Fruit fly (Drosophila melanogaster) whole organism, embryonic: ENCODE data around the gene CG32032.

Experiments used
- B-H1 ChIP-seq: fragments of 200-800 bp; sonication (Bioruptor generic); IDR thresholded peaks from 3 replicates; pipeline ENCODE4 v1.3.6; 2022; ENCODE audit warnings: missing biosample characterization, missing genetic modification characterization
- Bgb ChIP-seq: fragments of 200-800 bp; sonication (Bioruptor generic); IDR thresholded peaks from 2 replicates; pipeline ENCODE4 v1.3.6; 2022; ENCODE audit warnings: missing biosample characterization, missing genetic modification characterization; ENCODE audit not compliant: partially characterized antibody
- Blimp-1 ChIP-seq: fragments of 200-800 bp; sonication (Bioruptor generic); optimal IDR thresholded peaks from 3 replicates; lab custom pipeline; 2018; ENCODE audit warnings: missing biosample characterization, missing genetic modification characterization, mild to moderate bottlenecking, moderate library complexity, missing genetic modification reagents
- Bteb2 ChIP-seq: fragments of 200-800 bp; sonication (Bioruptor generic); optimal IDR thresholded peaks from 2 replicates; lab custom pipeline; 2016; ENCODE audit warnings: missing biosample characterization, missing genetic modification characterization
- CG10209 ChIP-seq: fragments of 200-800 bp; sonication (Bioruptor generic); optimal IDR thresholded peaks from 3 replicates; lab custom pipeline; 2017; ENCODE audit warnings: missing biosample characterization, mild to moderate bottlenecking, missing genetic modification characterization, missing genetic modification reagents
- CG11247 ChIP-seq: fragments of 200-800 bp; sonication (Bioruptor generic); IDR thresholded peaks from 2 replicates; pipeline ENCODE4 v1.3.6; 2022; ENCODE audit warnings: missing biosample characterization, missing genetic modification characterization
- CG11456 ChIP-seq: fragments of 200-800 bp; sonication (Bioruptor generic); IDR thresholded peaks from 3 replicates; pipeline ENCODE4 v1.3.6; 2022; ENCODE audit warnings: missing biosample characterization, missing genetic modification characterization
- CG12155 ChIP-seq: fragments of 200-800 bp; sonication (Bioruptor generic); optimal IDR thresholded peaks from 3 replicates; lab custom pipeline; 2016; ENCODE audit warnings: missing biosample characterization, missing genetic modification characterization
- CG13287 ChIP-seq: fragments of 200-800 bp; sonication (Bioruptor generic); IDR thresholded peaks from 2 replicates; pipeline ENCODE4 v1.3.6; 2022; ENCODE audit warnings: missing biosample characterization, missing genetic modification characterization; ENCODE audit not compliant: partially characterized antibody
- CG13775 ChIP-seq: fragments of 200-800 bp; sonication (Bioruptor generic); optimal IDR thresholded peaks from 3 replicates; lab custom pipeline; 2017; ENCODE audit warnings: missing biosample characterization, mild to moderate bottlenecking, missing genetic modification characterization
- CG15514 ChIP-seq: fragments of 200-800 bp; sonication (Bioruptor generic); optimal IDR thresholded peaks from 3 replicates; lab custom pipeline; 2017; ENCODE audit warnings: missing biosample characterization, missing genetic modification characterization, mild to moderate bottlenecking, moderate library complexity, missing genetic modification reagents
- CG17612 ChIP-seq: fragments of 200-800 bp; sonication (Bioruptor generic); IDR thresholded peaks from 2 replicates; pipeline ENCODE4 v1.3.6; 2022; ENCODE audit warnings: missing biosample characterization, missing genetic modification characterization
- CG1832 ChIP-seq: fragments of 200-800 bp; sonication (Bioruptor generic); optimal IDR thresholded peaks from 2 replicates; lab custom pipeline; 2017; ENCODE audit warnings: missing biosample characterization, mild to moderate bottlenecking, missing genetic modification characterization, inconsistent platforms
- CG18619 ChIP-seq: fragments of 200-800 bp; sonication (Bioruptor generic); optimal IDR thresholded peaks from 3 replicates; lab custom pipeline; 2017; ENCODE audit warnings: missing biosample characterization, mild to moderate bottlenecking, missing genetic modification characterization
- CG2875 ChIP-seq: fragments of 200-800 bp; sonication (Bioruptor generic); optimal IDR thresholded peaks from 2 replicates; lab custom pipeline; 2017; ENCODE audit warnings: missing biosample characterization, mild to moderate bottlenecking, missing genetic modification characterization, missing genetic modification reagents
- CG3726 ChIP-seq: fragments of 200-800 bp; sonication (Bioruptor generic); IDR thresholded peaks from 3 replicates; pipeline ENCODE4, ENCODE4 v1.3.6; 2022; ENCODE audit warnings: missing biosample characterization, missing genetic modification characterization
- CG4282 ChIP-seq: fragments of 200-800 bp; sonication (Bioruptor generic); optimal IDR thresholded peaks from 2 replicates; lab custom pipeline; 2016; ENCODE audit warnings: missing biosample characterization, missing genetic modification characterization
- CG7745 ChIP-seq: fragments of 200-800 bp; sonication (Bioruptor generic); optimal IDR thresholded peaks from 2 replicates; lab custom pipeline; 2018; ENCODE audit warnings: missing biosample characterization, mild to moderate bottlenecking, missing genetic modification characterization, moderate library complexity
- CG8281 ChIP-seq: fragments of 200-800 bp; sonication (Bioruptor generic); optimal IDR thresholded peaks from 2 replicates; lab custom pipeline; 2018; ENCODE audit warnings: missing biosample characterization, mild to moderate bottlenecking, missing genetic modification characterization, moderate library complexity
- CG8478 ChIP-seq: fragments of >200 bp; optimal IDR thresholded peaks from 2 replicates; lab custom pipeline; 2018
- CG9215 ChIP-seq: fragments of 200-800 bp; sonication (Bioruptor generic); IDR thresholded peaks from 2 replicates; pipeline ENCODE4 v1.3.6; 2022; ENCODE audit warnings: missing biosample characterization, missing genetic modification characterization
- Camta ChIP-seq: fragments of 200-800 bp; sonication (Bioruptor generic); optimal IDR thresholded peaks from 2 replicates; lab custom pipeline; 2016; ENCODE audit warnings: missing biosample characterization, missing genetic modification characterization
- CkIIα-i1 ChIP-seq: fragments of 200-800 bp; sonication (Bioruptor generic); IDR thresholded peaks from 2 replicates; pipeline ENCODE4 v1.3.6; 2022; ENCODE audit warnings: missing biosample characterization, missing genetic modification characterization
- Dbx ChIP-seq: fragments of 200-800 bp; sonication (Bioruptor generic); IDR thresholded peaks from 3 replicates; pipeline ENCODE4 v1.3.6; 2022; ENCODE audit warnings: missing biosample characterization, missing genetic modification characterization
- Dref ChIP-seq: fragments of 200-800 bp; sonication (Bioruptor generic); IDR thresholded peaks from 2 replicates; pipeline ENCODE4 v1.3.6; 2022; ENCODE audit warnings: missing biosample characterization, missing genetic modification characterization
- H15 ChIP-seq: fragments of 200-800 bp; sonication (Bioruptor generic); IDR thresholded peaks from 3 replicates; pipeline ENCODE4 v1.3.6; 2022; ENCODE audit warnings: missing biosample characterization, missing genetic modification characterization
- Hr39 ChIP-seq: fragments of >200 bp; optimal IDR thresholded peaks from 2 replicates; lab custom pipeline; 2017
- Lhr ChIP-seq: fragments of 200-800 bp; sonication (Bioruptor generic); optimal IDR thresholded peaks from 3 replicates; lab custom pipeline; 2017; ENCODE audit warnings: mild to moderate bottlenecking, missing biosample characterization, missing genetic modification reagents, missing genetic modification characterization
- MESR4 ChIP-seq: fragments of 200-800 bp; sonication (Bioruptor generic); optimal IDR thresholded peaks from 2 replicates; lab custom pipeline; 2018; ENCODE audit warnings: missing biosample characterization, mild to moderate bottlenecking, missing genetic modification characterization, moderate library complexity
- Oaz ChIP-seq: fragments of 200-800 bp; sonication (Bioruptor generic); IDR thresholded peaks from 2 replicates; pipeline ENCODE4 v1.3.6; 2022; ENCODE audit warnings: missing biosample characterization, missing genetic modification characterization
- Sox102F ChIP-seq: fragments of 200-800 bp; sonication (Bioruptor generic); optimal IDR thresholded peaks from 2 replicates; lab custom pipeline; 2018; ENCODE audit warnings: missing biosample characterization, mild to moderate bottlenecking, missing genetic modification characterization, moderate library complexity
- YL-1 ChIP-seq: fragments of 200-800 bp; sonication (Bioruptor generic); optimal IDR thresholded peaks from 3 replicates; lab custom pipeline; 2017; ENCODE audit warnings: missing biosample characterization, mild to moderate bottlenecking, missing genetic modification characterization
- al ChIP-seq: fragments of 200-800 bp; sonication (Bioruptor generic); IDR thresholded peaks from 2 replicates; pipeline ENCODE4 v1.3.6; 2022; ENCODE audit warnings: missing biosample characterization, missing genetic modification characterization
- ash1 ChIP-seq: fragments of 200-800 bp; sonication (Bioruptor generic); optimal IDR thresholded peaks from 2 replicates; lab custom pipeline; 2018; ENCODE audit warnings: missing biosample characterization, mild to moderate bottlenecking, missing genetic modification characterization
- az2 ChIP-seq: fragments of 200-800 bp; sonication (Bioruptor generic); optimal IDR thresholded peaks from 3 replicates; lab custom pipeline; 2016; ENCODE audit warnings: missing biosample characterization, missing genetic modification characterization
- bsh ChIP-seq, 2 experiments: fragments of 200-800 bp; sonication (Bioruptor generic); optimal IDR thresholded peaks; 2 replicates each; lab custom pipeline; 2017 to 2018; ENCODE audit warnings: mild to moderate bottlenecking in 2 of 2, missing biosample characterization in 2 of 2, missing genetic modification characterization in 2 of 2, moderate library complexity in 1 of 2
- dysf ChIP-seq: fragments of 200-800 bp; sonication (Bioruptor generic); IDR thresholded peaks from 3 replicates; pipeline ENCODE4 v1.3.6; 2022; ENCODE audit warnings: missing biosample characterization, missing genetic modification characterization
- fru ChIP-seq: fragments of >200 bp; optimal IDR thresholded peaks from 2 replicates; lab custom pipeline; 2017
- gem ChIP-seq: fragments of 200-800 bp; sonication (Bioruptor generic); optimal IDR thresholded peaks from 2 replicates; lab custom pipeline; 2019; ENCODE audit warnings: missing biosample characterization, mild to moderate bottlenecking, missing genetic modification characterization, moderate library complexity
- grn ChIP-seq: fragments of 200-800 bp; sonication (Bioruptor generic); optimal IDR thresholded peaks from 3 replicates; lab custom pipeline; 2017; ENCODE audit warnings: missing biosample characterization, missing genetic modification characterization
- kay ChIP-seq: fragments of 200-800 bp; sonication (Bioruptor generic); optimal IDR thresholded peaks from 2 replicates; lab custom pipeline; 2016; ENCODE audit warnings: missing biosample characterization, missing genetic modification characterization
- klu ChIP-seq: fragments of 200-800 bp; sonication (Bioruptor generic); IDR thresholded peaks from 2 replicates; pipeline ENCODE4 v1.3.6; 2022; ENCODE audit warnings: missing biosample characterization, missing genetic modification characterization
- kni ChIP-seq: fragments of 200-800 bp; sonication (Bioruptor generic); optimal IDR thresholded peaks from 3 replicates; lab custom pipeline; 2017; ENCODE audit warnings: mild to moderate bottlenecking, missing biosample characterization, missing genetic modification reagents, missing genetic modification characterization
- luna ChIP-seq: fragments of 200-800 bp; sonication (Bioruptor generic); optimal IDR thresholded peaks from 2 replicates; lab custom pipeline; 2016; ENCODE audit warnings: missing biosample characterization, missing genetic modification characterization
- mld ChIP-seq: fragments of 200-800 bp; sonication (Bioruptor generic); IDR thresholded peaks from 3 replicates; pipeline ENCODE4 v1.3.6; 2022; ENCODE audit warnings: missing biosample characterization, missing genetic modification characterization; ENCODE audit not compliant: partially characterized antibody
- pb ChIP-seq: fragments of 200-800 bp; sonication (Bioruptor generic); optimal IDR thresholded peaks from 3 replicates; lab custom pipeline; 2016; ENCODE audit warnings: missing biosample characterization, missing genetic modification characterization
- psq ChIP-seq: fragments of 200-800 bp; sonication (Bioruptor generic); optimal IDR thresholded peaks from 2 replicates; lab custom pipeline; 2017; ENCODE audit warnings: missing biosample characterization, missing genetic modification characterization
- repo ChIP-seq: fragments of 200-800 bp; sonication (Bioruptor generic); optimal IDR thresholded peaks from 2 replicates; lab custom pipeline; 2016; ENCODE audit warnings: missing biosample characterization, missing genetic modification characterization
- slou ChIP-seq: fragments of 200-800 bp; sonication (Bioruptor generic); optimal IDR thresholded peaks from 3 replicates; lab custom pipeline; 2016; ENCODE audit warnings: missing biosample characterization, missing genetic modification characterization
- stc ChIP-seq: fragments of 200-800 bp; sonication (Bioruptor generic); IDR thresholded peaks from 2 replicates; pipeline ENCODE4 v1.3.6; 2022; ENCODE audit warnings: missing biosample characterization, missing genetic modification characterization
- wor ChIP-seq: fragments of 200-800 bp; sonication (Bioruptor generic); IDR thresholded peaks from 2 replicates; pipeline ENCODE4 v1.3.6; 2022; ENCODE audit warnings: missing biosample characterization, missing genetic modification characterization

The CG32032 gene

DNA sequence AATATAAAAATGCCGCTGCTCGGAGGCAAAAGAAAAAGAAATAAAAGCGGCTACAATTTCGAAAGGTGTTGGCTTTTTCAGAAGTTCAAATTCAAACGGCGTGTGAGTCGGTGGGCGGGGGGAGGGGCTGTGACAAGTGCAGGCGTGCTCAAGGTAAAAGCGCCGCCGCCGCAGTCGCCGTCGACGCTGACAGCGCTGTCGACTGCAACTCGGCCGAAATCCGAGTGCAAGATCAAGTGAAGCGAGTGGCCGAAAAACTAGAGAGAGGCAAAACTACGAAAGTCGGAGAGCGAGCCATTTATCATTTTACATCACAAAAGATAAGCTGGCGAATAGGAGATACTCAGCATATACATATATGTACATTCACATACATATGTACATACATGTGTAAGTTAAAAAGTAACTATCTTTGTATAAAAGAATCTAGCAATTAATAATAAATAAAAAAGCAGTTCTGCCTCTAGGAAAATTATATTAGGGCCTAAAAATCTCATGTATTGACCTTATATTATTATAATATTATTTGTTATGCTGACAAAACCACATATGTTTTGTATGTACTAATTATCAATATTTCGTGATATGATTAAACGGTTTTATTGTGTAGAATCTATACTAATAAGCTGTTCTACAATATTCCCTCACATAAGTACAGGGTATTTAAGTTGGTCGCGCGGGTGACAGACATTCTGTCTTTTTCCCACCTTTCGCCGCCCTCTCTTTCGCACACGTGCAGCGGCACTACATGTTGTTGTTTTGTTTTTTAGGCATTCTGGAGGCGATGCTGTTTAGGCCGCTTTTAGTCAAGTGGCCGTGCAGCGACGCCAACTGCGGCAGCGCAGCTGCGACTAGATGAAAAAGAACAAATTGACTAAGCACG, 36.1 kb downstream of the CG32032 start (continued):
- TF ChIP-seq Dbx (GFP tag; lab: Robert Waterston, UW), result no peak
- peak; percentile 38 for TF ChIP-seq psq (GFP tag; lab: Kevin White, UChicago)
- TF ChIP-seq grn (GFP tag; lab: Kevin White, UChicago), result peak; percentile 23
- peak; percentile 81 for TF ChIP-seq Sox102F (GFP tag; lab: Kevin White, UChicago)
- no peak for TF ChIP-seq Hr39 (lab: Kevin White, UChicago)
- no peak for TF ChIP-seq H15 (GFP tag; lab: Robert Waterston, UW)
- TF ChIP-seq CG4282 (GFP tag; lab: Kevin White, UChicago), result no peak
- TF ChIP-seq CG13287 (GFP tag; lab: Robert Waterston, UW), result no peak
- TF ChIP-seq CG7745 (tag; lab: Kevin White, UChicago), result no peak
- TF ChIP-seq Lhr (GFP tag; lab: Kevin White, UChicago), result peak; percentile 34
- TF ChIP-seq kni (GFP tag; lab: Kevin White, UChicago), result peak; percentile 48
- no peak for TF ChIP-seq Bgb (GFP tag; lab: Robert Waterston, UW)
- TF ChIP-seq Oaz (GFP tag; lab: Robert Waterston, UW), result no peak
- TF ChIP-seq CG3726 (GFP tag; lab: Robert Waterston, UW), result no peak
- TF ChIP-seq CG11247, result no peak
- no peak for TF ChIP-seq Dref (GFP tag; lab: Robert Waterston, UW)
- peak; percentile 39; the same call in 1 of the 3 replicates for TF ChIP-seq dysf (GFP tag; lab: Robert Waterston, UW)
- peak; percentile 89 for TF ChIP-seq gem (tag; lab: Kevin White, UChicago)
- no peak for TF ChIP-seq fru
- TF ChIP-seq al, result no peak
- no peak for TF ChIP-seq CG11456 (GFP tag; lab: Robert Waterston, UW)
- TF ChIP-seq slou (GFP tag; lab: Kevin White, UChicago), result no peak
- no peak for TF ChIP-seq Camta
- TF ChIP-seq CG2875 (GFP tag; lab: Kevin White, UChicago), result peak; percentile 73
- peak; percentile 6 for TF ChIP-seq CG8281 (tag; lab: Kevin White, UChicago)
- TF ChIP-seq CG17612 (GFP tag; lab: Robert Waterston, UW), result no peak
- no peak for TF ChIP-seq B-H1
- TF ChIP-seq MESR4 (GFP tag; lab: Kevin White, UChicago), result no peak
- TF ChIP-seq CG1832, result peak; percentile 71
- TF ChIP-seq CG13775 (GFP tag; lab: Kevin White, UChicago), result peak; percentile 68
- TF ChIP-seq wor, result peak; percentile 44
- TF ChIP-seq az2, result peak; percentile 83
- TF ChIP-seq ash1 (GFP tag; lab: Kevin White, UChicago), result no peak
- TF ChIP-seq repo (GFP tag; lab: Kevin White, UChicago), result no peak
- peak; percentile 77 for TF ChIP-seq CG10209 (GFP tag; lab: Kevin White, UChicago)
- TF ChIP-seq CG8478 (lab: Kevin White, UChicago), result no peak
- no peak for TF ChIP-seq klu (GFP tag; lab: Robert Waterston, UW)
- peak; percentile 41 for TF ChIP-seq CG12155 (GFP tag; lab: Kevin White, UChicago)
- peak; percentile 72 for TF ChIP-seq CG18619 (GFP tag; lab: Kevin White, UChicago)
- no peak for TF ChIP-seq CkIIα-i1 (GFP tag; lab: Robert Waterston, UW)
- TF ChIP-seq Bteb2 (GFP tag; lab: Kevin White, UChicago), result no peak
- TF ChIP-seq bsh (GFP tag; optimal IDR thresholded peaks at IDR 0.05; lab: Kevin White, UChicago), result peak in 1 of 2 experiments; percentile 82
- peak; percentile 73 for TF ChIP-seq Blimp-1 (GFP tag; lab: Kevin White, UChicago)
- no peak for TF ChIP-seq luna (GFP tag; lab: Kevin White, UChicago)
- TF ChIP-seq CG9215, result no peak
- TF ChIP-seq CG15514 (GFP tag; lab: Kevin White, UChicago), result no peak
- no peak for TF ChIP-seq YL-1
- no peak for TF ChIP-seq pb
- TF ChIP-seq stc, result no peak
- TF ChIP-seq mld (GFP tag; lab: Robert Waterston, UW), result no peak
- TF ChIP-seq kay (GFP tag; lab: Kevin White, UChicago), result no peak
